Worm (Caenorhabditis elegans): ENCODE data around the gene T04A8.8.

T04A8.8 gene

ce11 chrIII:4688965-4689364, 4.8 kb upstream of the T04A8.8 start, which contains the start of gene ppat-1:
ppat-1 (plus strand) TSS chrIII:4689280.
- TF ChIP-seq C34F6.9 (tag; optimal IDR thresholded peaks at IDR 0.05) (no peak), fos-1 (tag; optimal IDR thresholded peaks at IDR 0.05) (peak; percentile 10)

ce11 chrIII:4689595-4689994, 4.2 kb upstream of the T04A8.8 start:
- TF ChIP-seq egl-27 (tag; optimal IDR thresholded peaks at IDR 0.05) (peak; percentile 77), nhr-11 (tag; optimal IDR thresholded peaks at IDR 0.05) (peak; percentile 32), lsy-2 (tag; optimal IDR thresholded peaks at IDR 0.05) (peak; percentile 54 to 79), snpc-4 (tag; optimal IDR thresholded peaks at IDR 0.05) (no peak), Y55F3AM.14 (GFP tag; optimal IDR thresholded peaks at IDR 0.05) (peak; percentile 78), fos-1 (tag; optimal IDR thresholded peaks at IDR 0.05) (peak; percentile 89), sem-4 (tag; optimal IDR thresholded peaks at IDR 0.05) (peak; percentile 50), gmeb-1 (tag; optimal IDR thresholded peaks at IDR 0.05) (peak; percentile 74), lin-11 (tag; optimal IDR thresholded peaks at IDR 0.05) (peak; percentile 48), blmp-1 (tag; optimal IDR thresholded peaks at IDR 0.05; ENCODE audit: insufficient read depth) (no peak), ama-1 (optimal IDR thresholded peaks at IDR 0.05) (no peak), ceh-16 (tag; optimal IDR thresholded peaks at IDR 0.05) (no peak), lin-39 (tag; optimal IDR thresholded peaks at IDR 0.05) (no peak), elt-3 (tag; optimal IDR thresholded peaks at IDR 0.05) (no peak), nhr-21 (tag; optimal IDR thresholded peaks at IDR 0.05) (peak; percentile 76), ztf-4 (tag; optimal IDR thresholded peaks at IDR 0.05) (peak; percentile 74), sma-9 (GFP tag; optimal IDR thresholded peaks at IDR 0.05) (peak; percentile 85), sma-9 (tag; optimal IDR thresholded peaks at IDR 0.05) (no peak), F13H6.1 (tag; optimal IDR thresholded peaks at IDR 0.05) (peak; percentile 66), ceh-82 (tag; optimal IDR thresholded peaks at IDR 0.05) (no peak), nhr-129 (tag; optimal IDR thresholded peaks at IDR 0.05) (peak; percentile 96), nhr-23 (tag; optimal IDR thresholded peaks at IDR 0.05) (no peak), nhr-6 (tag; optimal IDR thresholded peaks at IDR 0.05) (peak; percentile 48), sma-3 (GFP tag; optimal IDR thresholded peaks at IDR 0.05) (peak; percentile 76), ztf-1 (GFP tag; conservative IDR thresholded peaks at IDR 0.05) (no peak), C34F6.9 (tag; optimal IDR thresholded peaks at IDR 0.05) (peak; percentile 68), mdl-1 (tag; optimal IDR thresholded peaks at IDR 0.05) (peak in 1 of 2 experiments; percentile 70), ztf-11 (tag; optimal IDR thresholded peaks at IDR 0.05) (no peak), elt-1 (tag; optimal IDR thresholded peaks at IDR 0.05) (no peak), lin-13 (GFP tag; optimal IDR thresholded peaks at IDR 0.05) (peak; percentile 70), R02D3.7 (tag; optimal IDR thresholded peaks at IDR 0.05) (no peak), nhr-237 (tag; optimal IDR thresholded peaks at IDR 0.05) (no peak), unc-55 (GFP tag; optimal IDR thresholded peaks at IDR 0.05) (no peak), crh-2 (tag; optimal IDR thresholded peaks at IDR 0.05) (peak; percentile 90), nhr-77 (tag; optimal IDR thresholded peaks at IDR 0.05) (no peak)

- TF ChIP-seq dmd-4 (tag; optimal IDR thresholded peaks at IDR 0.05) (no peak), sma-9 (GFP tag; optimal IDR thresholded peaks at IDR 0.05) (peak; percentile 52), sma-9 (tag; optimal IDR thresholded peaks at IDR 0.05) (no peak), elt-1 (tag; optimal IDR thresholded peaks at IDR 0.05) (no peak), alr-1 (tag; optimal IDR thresholded peaks at IDR 0.05) (no peak), nhr-12 (tag; optimal IDR thresholded peaks at IDR 0.05) (no peak), snpc-4 (tag; optimal IDR thresholded peaks at IDR 0.05) (no peak), ama-1 (optimal IDR thresholded peaks at IDR 0.05) (no peak), ceh-82 (tag; optimal IDR thresholded peaks at IDR 0.05) (no peak), nhr-129 (tag; optimal IDR thresholded peaks at IDR 0.05) (peak; percentile 79), ztf-4 (tag; optimal IDR thresholded peaks at IDR 0.05) (no peak), nhr-21 (tag; optimal IDR thresholded peaks at IDR 0.05) (peak; percentile 21), ztf-11 (tag; optimal IDR thresholded peaks at IDR 0.05) (no peak), Y55F3AM.14 (GFP tag; optimal IDR thresholded peaks at IDR 0.05) (no peak), unc-62 (GFP tag; optimal IDR thresholded peaks at IDR 0.05) (no peak), ceh-16 (tag; optimal IDR thresholded peaks at IDR 0.05) (no peak), lsy-2 (tag; optimal IDR thresholded peaks at IDR 0.05) (peak; percentile 9 to 87), mab-5 (tag; optimal IDR thresholded peaks at IDR 0.05) (no peak), gmeb-1 (tag; optimal IDR thresholded peaks at IDR 0.05) (peak; percentile 76), ztf-1 (GFP tag; conservative IDR thresholded peaks at IDR 0.05) (no peak), crh-2 (tag; optimal IDR thresholded peaks at IDR 0.05) (peak; percentile 60), zag-1 (tag; optimal IDR thresholded peaks at IDR 0.05) (no peak), aly-2 (tag; optimal IDR thresholded peaks at IDR 0.05) (no peak), unc-39 (tag; optimal IDR thresholded peaks at IDR 0.05) (no peak), mbf-1 (tag; optimal IDR thresholded peaks at IDR 0.05) (no peak), nhr-10 (tag; optimal IDR thresholded peaks at IDR 0.05) (no peak), nhr-25 (tag; optimal IDR thresholded peaks at IDR 0.05) (peak; percentile 60), nhr-6 (tag; optimal IDR thresholded peaks at IDR 0.05) (no peak), F13H6.1 (tag; optimal IDR thresholded peaks at IDR 0.05) (peak; percentile 50), mdl-1 (tag; optimal IDR thresholded peaks at IDR 0.05) (no peak), lin-13 (GFP tag; optimal IDR thresholded peaks at IDR 0.05) (peak; percentile 29), C34F6.9 (tag; optimal IDR thresholded peaks at IDR 0.05) (peak; percentile 86), unc-55 (GFP tag; optimal IDR thresholded peaks at IDR 0.05) (peak; percentile 77), R02D3.7 (tag; optimal IDR thresholded peaks at IDR 0.05) (no peak), skn-1 (tag; optimal IDR thresholded peaks at IDR 0.05) (no peak), lin-11 (tag; optimal IDR thresholded peaks at IDR 0.05) (peak; percentile 28), ZK546.5 (tag; optimal IDR thresholded peaks at IDR 0.05) (no peak), nhr-23 (tag; optimal IDR thresholded peaks at IDR 0.05) (no peak)
These were observed 514 bp upstream of the T04A8.8 start, which contains the start of gene nifk-1 for ce11 chrIII:4693281-4693680. nifk-1 (minus strand) TSS chrIII:4693307.
